Worm (Caenorhabditis elegans): Measurements from ENCODE around the gene msp-19.
"Not testable (repeated sequence)": the region's sequence is repeated elsewhere in the genome, so short reads cannot be mapped to it uniquely, and the experiment has no call there.

- not testable (repeated sequence) for TF ChIP-seq hmg-1.2 (GFP tag; IDR thresholded peaks at IDR 0.05); somi-1 (GFP tag; optimal IDR thresholded peaks at IDR 0.05); snpc-1.3 (tag; optimal IDR thresholded peaks at IDR 0.05; ENCODE audit: insufficient read depth); T07F8.4 (tag; optimal IDR thresholded peaks at IDR 0.05); efl-1 (GFP tag; optimal IDR thresholded peaks at IDR 0.05); ceh-58 (GFP tag; IDR thresholded peaks at IDR 0.05)
These were observed 38.7 kb downstream of the msp-19 start for ce11 chrIV:5299138-5299537.
